Worm (Caenorhabditis elegans): ENCODE data around the gene C49C8.5.

DNA sequence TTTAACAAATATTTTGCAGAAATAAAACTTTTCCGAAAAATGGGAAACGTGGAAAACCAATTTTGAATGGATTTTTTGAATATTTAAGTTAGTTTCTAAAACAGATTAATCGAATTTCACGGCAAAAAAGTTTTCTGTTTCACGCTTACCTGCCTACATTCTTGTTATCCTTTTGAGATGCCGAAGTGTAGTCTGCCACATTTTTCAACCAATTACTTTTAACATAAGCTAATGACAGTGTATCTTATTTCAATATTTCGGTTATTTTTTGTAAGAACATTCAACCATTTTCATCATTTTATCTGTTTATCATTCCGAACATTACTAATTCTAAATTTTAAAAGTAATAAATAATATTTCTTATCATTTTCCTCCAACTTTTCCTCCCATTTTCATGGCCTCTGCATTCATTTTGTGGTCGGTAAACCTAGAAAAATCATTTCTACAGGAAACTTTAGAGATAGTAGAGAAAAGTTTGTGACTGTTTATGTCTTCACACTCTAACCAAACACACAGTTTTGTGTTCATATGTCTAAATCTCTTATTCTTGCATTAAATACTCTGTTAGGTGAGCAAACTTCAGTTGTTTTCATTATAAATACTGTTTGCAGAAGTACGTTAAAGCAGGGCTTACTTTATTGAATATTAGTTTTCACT lies 41.5 kb downstream of the C49C8.5 start, which contains the start of the genes F42A9.17 and cyp-33E2:
- TF ChIP-seq dao-5 (tag; optimal IDR thresholded peaks at IDR 0.05): no peak
- no peak for TF ChIP-seq him-1 (tag; optimal IDR thresholded peaks at IDR 0.05)

All from whole organism, L4/young adult.